Fruit fly (Drosophila melanogaster): ENCODE data around the gene Drep4.

DNA sequence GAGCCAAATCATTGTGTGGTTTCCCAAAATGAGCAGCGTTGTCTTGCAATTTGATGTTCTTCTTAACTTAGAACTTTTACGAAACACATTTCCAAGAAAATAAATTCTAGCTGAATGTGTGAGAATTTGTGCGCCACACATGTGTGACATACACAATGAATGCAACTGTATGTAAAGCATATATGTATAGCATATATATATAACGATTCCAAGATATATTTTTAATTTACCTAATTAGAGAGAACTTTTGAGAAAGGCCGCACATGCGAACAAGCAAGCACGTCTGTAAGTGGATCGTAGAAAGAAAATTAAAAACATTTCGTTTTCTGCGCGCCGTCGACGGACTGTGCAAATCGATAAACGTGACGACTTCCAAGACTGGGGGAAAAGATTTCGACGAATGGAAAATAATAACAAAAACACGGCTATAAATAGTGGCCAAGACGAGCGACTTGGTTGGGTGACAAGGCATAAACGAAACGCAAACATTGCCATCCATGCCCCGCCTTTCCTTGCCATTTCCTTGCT lies 5.8 kb upstream of the Drep4 start:
- no peak for TF ChIP-seq sage (GFP tag; optimal IDR thresholded peaks at IDR 0.05)
- TF ChIP-seq Dfd (GFP tag; optimal IDR thresholded peaks at IDR 0.05): no peak
- no peak for TF ChIP-seq woc (GFP tag; optimal IDR thresholded peaks at IDR 0.05)
- TF ChIP-seq h (GFP tag; optimal IDR thresholded peaks at IDR 0.05): no peak
- TF ChIP-seq CG9705 (GFP tag; optimal IDR thresholded peaks at IDR 0.05): no peak
- TF ChIP-seq ey (GFP tag; optimal IDR thresholded peaks at IDR 0.05): no peak
